Worm (Caenorhabditis elegans) whole organism, mixed stage, embryonic: Measurements from ENCODE around the gene K03H6.5.

ENCODE experiments used
- M03D4.4 ChIP-seq: sonication (generic microtip); optimal IDR thresholded peaks from 2 replicates; lab custom pipeline; 2017; ENCODE audit warnings: mild to moderate bottlenecking, missing genetic modification characterization, missing compliant biosample characterization
- blmp-1 ChIP-seq: fragments of 150-350 bp; optimal IDR thresholded peaks from 2 replicates; lab custom pipeline; 2014; ENCODE audit warnings: missing biosample characterization, missing genetic modification characterization
- ceh-39 ChIP-seq: fragments of 150-350 bp; optimal IDR thresholded peaks from 2 replicates; lab custom pipeline; 2014; ENCODE audit warnings: missing biosample characterization, missing genetic modification characterization
- ceh-43 ChIP-seq: fragments of 200-800 bp; sonication (Bioruptor generic); optimal IDR thresholded peaks from 2 replicates; lab custom pipeline; 2018; ENCODE audit warnings: mild to moderate bottlenecking, missing genetic modification characterization, moderate library complexity, missing compliant biosample characterization
- ceh-83 ChIP-seq: fragments of 200-800 bp; sonication (Bioruptor generic); optimal IDR thresholded peaks from 2 replicates; lab custom pipeline; 2018; ENCODE audit warnings: mild to moderate bottlenecking, missing genetic modification characterization, missing compliant biosample characterization
- ces-1 ChIP-seq: fragments of 150-350 bp; optimal IDR thresholded peaks from 2 replicates; lab custom pipeline; 2014; ENCODE audit warnings: missing biosample characterization, missing genetic modification reagents, missing genetic modification characterization
- cnd-1 ChIP-seq: fragments of 200-800 bp; sonication (Bioruptor generic); optimal IDR thresholded peaks from 2 replicates; lab custom pipeline; 2018; ENCODE audit warnings: mild to moderate bottlenecking, missing genetic modification characterization, missing compliant biosample characterization
- drap-1 ChIP-seq: fragments of 200-800 bp; sonication (Bioruptor generic); optimal IDR thresholded peaks from 3 replicates; lab custom pipeline; 2018; ENCODE audit warnings: mild to moderate bottlenecking, missing genetic modification characterization, missing compliant biosample characterization
- elt-1 ChIP-seq: sonication (generic microtip); optimal IDR thresholded peaks from 2 replicates; lab custom pipeline; 2017; ENCODE audit warnings: missing genetic modification characterization, mild to moderate bottlenecking, missing compliant biosample characterization, antibody characterized with exemption, moderate library complexity, borderline replicate concordance; ENCODE audit not compliant: insufficient read depth
- elt-3 ChIP-seq: fragments of 150-350 bp; optimal IDR thresholded peaks from 2 replicates; lab custom pipeline; 2014; ENCODE audit warnings: missing biosample characterization, missing genetic modification characterization
- flh-1 ChIP-seq: fragments of 200-800 bp; sonication (Bioruptor generic); optimal IDR thresholded peaks from 2 replicates; lab custom pipeline; 2018; ENCODE audit warnings: mild to moderate bottlenecking, missing genetic modification characterization, moderate library complexity, missing compliant biosample characterization
- ham-2 ChIP-seq: fragments of 200-800 bp; sonication (Bioruptor generic); optimal IDR thresholded peaks from 2 replicates; lab custom pipeline; 2018; ENCODE audit warnings: mild to moderate bottlenecking, missing genetic modification characterization, missing compliant biosample characterization
- hlh-1 ChIP-seq: fragments of 150-350 bp; optimal IDR thresholded peaks from 2 replicates; lab custom pipeline; 2014; ENCODE audit warnings: missing biosample characterization, missing genetic modification reagents, missing genetic modification characterization
- lin-13 ChIP-seq: fragments of 150-350 bp; optimal IDR thresholded peaks from 2 replicates; lab custom pipeline; 2014; ENCODE audit warnings: missing biosample characterization, missing genetic modification characterization
- lin-32 ChIP-seq: fragments of 200-800 bp; sonication (Bioruptor generic); optimal IDR thresholded peaks from 2 replicates; lab custom pipeline; 2018; ENCODE audit warnings: mild to moderate bottlenecking, missing genetic modification characterization, missing compliant biosample characterization
- lsy-2 ChIP-seq: fragments of 150-350 bp; optimal IDR thresholded peaks from 2 replicates; lab custom pipeline; 2014; ENCODE audit warnings: missing biosample characterization, missing genetic modification characterization
- mab-5 ChIP-seq: fragments of 150-350 bp; optimal IDR thresholded peaks from 2 replicates; lab custom pipeline; 2014; ENCODE audit warnings: missing biosample characterization, missing genetic modification characterization
- mep-1 ChIP-seq: fragments of 150-350 bp; optimal IDR thresholded peaks from 2 replicates; lab custom pipeline; 2017; ENCODE audit warnings: missing biosample characterization, missing genetic modification reagents, missing genetic modification characterization, inconsistent platforms
- mls-2 ChIP-seq: sonication (generic microtip); optimal IDR thresholded peaks from 2 replicates; lab custom pipeline; 2016; ENCODE audit warnings: mild to moderate bottlenecking, missing genetic modification characterization, moderate library complexity, missing compliant biosample characterization
- nhr-12 ChIP-seq: fragments of 150-350 bp; optimal IDR thresholded peaks from 2 replicates; lab custom pipeline; 2014; ENCODE audit warnings: missing biosample characterization, missing genetic modification characterization
- nhr-2 ChIP-seq: fragments of 150-350 bp; optimal IDR thresholded peaks from 2 replicates; lab custom pipeline; 2014; ENCODE audit warnings: missing biosample characterization, missing genetic modification characterization
- nhr-28 ChIP-seq: fragments of 150-350 bp; optimal IDR thresholded peaks from 2 replicates; lab custom pipeline; 2014; ENCODE audit warnings: missing biosample characterization, missing genetic modification characterization
- nhr-76 ChIP-seq: sonication (generic microtip); optimal IDR thresholded peaks from 2 replicates; lab custom pipeline; 2017; ENCODE audit warnings: missing biosample characterization, missing genetic modification characterization
- sem-2 ChIP-seq: fragments of 200-800 bp; sonication (Bioruptor generic); optimal IDR thresholded peaks from 2 replicates; lab custom pipeline; 2018; ENCODE audit warnings: mild to moderate bottlenecking, missing genetic modification characterization, missing compliant biosample characterization
- snpc-4 ChIP-seq: fragments of 150-350 bp; optimal IDR thresholded peaks from 2 replicates; lab custom pipeline; 2014; ENCODE audit warnings: missing biosample characterization, missing genetic modification characterization
- sptf-1 ChIP-seq: sonication (generic microtip); optimal IDR thresholded peaks from 2 replicates; lab custom pipeline; 2017; ENCODE audit warnings: mild to moderate bottlenecking, missing genetic modification characterization, moderate library complexity, missing compliant biosample characterization
- tbx-8 ChIP-seq: fragments of 200-800 bp; sonication (Bioruptor generic); optimal IDR thresholded peaks from 2 replicates; lab custom pipeline; 2018; ENCODE audit warnings: mild to moderate bottlenecking, missing genetic modification characterization, moderate library complexity, missing compliant biosample characterization
- unc-120 ChIP-seq: sonication (generic microtip); optimal IDR thresholded peaks from 2 replicates; lab custom pipeline; 2017; ENCODE audit warnings: missing genetic modification characterization, missing compliant biosample characterization; ENCODE audit not compliant: poor library complexity, severe bottlenecking
- unc-39 ChIP-seq: fragments of 150-350 bp; optimal IDR thresholded peaks from 2 replicates; lab custom pipeline; 2014; ENCODE audit warnings: missing biosample characterization, missing genetic modification characterization
- unc-62 ChIP-seq: fragments of 150-350 bp; optimal IDR thresholded peaks from 2 replicates; lab custom pipeline; 2014; ENCODE audit warnings: missing biosample characterization, missing genetic modification reagents, missing genetic modification characterization
- zip-8 ChIP-seq: fragments of 150-350 bp; optimal IDR thresholded peaks from 2 replicates; lab custom pipeline; 2014; ENCODE audit warnings: missing biosample characterization, missing genetic modification characterization
- ztf-11 ChIP-seq: fragments of 150-350 bp; optimal IDR thresholded peaks from 2 replicates; lab custom pipeline; 2014; ENCODE audit warnings: missing biosample characterization, missing genetic modification characterization

Gene K03H6.5

ce11 chrIV:1516527-1516926 lies 19.7 kb downstream of the K03H6.5 start, which contains the start of gene clec-172:
Gene clec-172 (minus strand): TSS chrIV:1516627.
- no peak for TF ChIP-seq lsy-2 (tag; lab: Kevin White, UChicago)
- no peak for TF ChIP-seq unc-62 (GFP tag; lab: Kevin White, UChicago)
- TF ChIP-seq flh-1, result no peak
- TF ChIP-seq zip-8, result no peak
- no peak for TF ChIP-seq ztf-11 (tag; lab: Kevin White, UChicago)
- no peak for TF ChIP-seq sptf-1 (tag; lab: Kevin White, UChicago)
- TF ChIP-seq ham-2, result no peak
- TF ChIP-seq nhr-12 (tag; lab: Kevin White, UChicago), result no peak
- no peak for TF ChIP-seq nhr-76
- no peak for TF ChIP-seq unc-120 (tag; lab: Kevin White, UChicago)
- TF ChIP-seq blmp-1 (tag; lab: Kevin White, UChicago), result no peak
- no peak for TF ChIP-seq drap-1 (GFP tag; lab: Kevin White, UChicago)
- no peak for TF ChIP-seq ces-1 (GFP tag; lab: Kevin White, UChicago)
- no peak for TF ChIP-seq M03D4.4 (tag; lab: Kevin White, UChicago)
- TF ChIP-seq snpc-4 (tag; lab: Kevin White, UChicago), result no peak
- no peak for TF ChIP-seq elt-1 (tag; lab: Kevin White, UChicago)
- no peak for TF ChIP-seq ceh-83

ce11 chrIV:1515891-1516290 lies 20.3 kb downstream of the K03H6.5 start:
- TF ChIP-seq zip-8, result no peak
- TF ChIP-seq ztf-11 (tag; lab: Kevin White, UChicago), result no peak
- TF ChIP-seq nhr-76, result no peak
- no peak for TF ChIP-seq cnd-1 (tag; lab: Kevin White, UChicago)
- TF ChIP-seq unc-120 (tag; lab: Kevin White, UChicago), result no peak
- TF ChIP-seq nhr-28, result no peak
- TF ChIP-seq ceh-39 (tag; lab: Kevin White, UChicago), result no peak
- TF ChIP-seq flh-1, result no peak
- no peak for TF ChIP-seq mab-5 (tag; lab: Kevin White, UChicago)
- no peak for TF ChIP-seq M03D4.4 (tag; lab: Kevin White, UChicago)
- TF ChIP-seq lin-13 (tag; lab: Kevin White, UChicago), result no peak
- TF ChIP-seq hlh-1 (tag; lab: Kevin White, UChicago), result no peak
- TF ChIP-seq, all 35 proteins: peak for 0

ce11 chrIV:1514415-1514814 lies 21.8 kb downstream of the K03H6.5 start:
- TF ChIP-seq mls-2 (peak; percentile 12), nhr-12 (tag; lab: Kevin White, UChicago) (no peak), unc-62 (GFP tag; lab: Kevin White, UChicago) (no peak), snpc-4 (tag; lab: Kevin White, UChicago) (no peak), hlh-1 (tag; lab: Kevin White, UChicago) (no peak), mab-5 (tag; lab: Kevin White, UChicago) (no peak), cnd-1 (tag; lab: Kevin White, UChicago) (peak; percentile 41), ceh-39 (tag; lab: Kevin White, UChicago) (no peak), zip-8 (no peak), ceh-83 (no peak), nhr-28 (no peak), nhr-76 (no peak), elt-3 (tag; lab: Kevin White, UChicago) (no peak), ham-2 (peak; percentile 10), sem-2 (GFP tag; lab: Kevin White, UChicago) (peak; percentile 22)

ce11 chrIV:1512944-1513343 lies 23.3 kb downstream of the K03H6.5 start:
- no peak for TF ChIP-seq elt-3 (tag; lab: Kevin White, UChicago)
- no peak for TF ChIP-seq nhr-76
- no peak for TF ChIP-seq ceh-43 (GFP tag; lab: Kevin White, UChicago)
- TF ChIP-seq nhr-2 (tag; lab: Kevin White, UChicago), result no peak
- TF ChIP-seq cnd-1 (tag; lab: Kevin White, UChicago), result no peak
- no peak for TF ChIP-seq drap-1 (GFP tag; lab: Kevin White, UChicago)
- no peak for TF ChIP-seq ceh-83
- no peak for TF ChIP-seq unc-39 (tag; lab: Kevin White, UChicago)
- TF ChIP-seq snpc-4 (tag; lab: Kevin White, UChicago), result no peak
- TF ChIP-seq nhr-28, result no peak
- TF ChIP-seq ces-1 (GFP tag; lab: Kevin White, UChicago), result no peak
- TF ChIP-seq flh-1, result no peak
- TF ChIP-seq mls-2, result no peak
- TF ChIP-seq unc-120 (tag; lab: Kevin White, UChicago), result no peak
- no peak for TF ChIP-seq lin-32 (GFP tag; lab: Kevin White, UChicago)
- TF ChIP-seq mep-1 (tag; lab: Kevin White, UChicago), result no peak
- TF ChIP-seq sptf-1 (tag; lab: Kevin White, UChicago), result no peak
- no peak for TF ChIP-seq zip-8
- no peak for TF ChIP-seq tbx-8 (GFP tag; lab: Kevin White, UChicago)
